Fruit fly (Drosophila melanogaster) whole organism, adult: Measurements from ENCODE around the gene Art9.

Experiments
- CG5204 ChIP-seq: fragments of 200-800 bp; sonication (Bioruptor generic); optimal IDR thresholded peaks from 2 replicates; lab custom pipeline; 2016; ENCODE audit warnings: missing biosample characterization, missing genetic modification characterization
- Crg-1 ChIP-seq: fragments of 200-800 bp; sonication (Bioruptor generic); optimal IDR thresholded peaks from 2 replicates; lab custom pipeline; 2016; ENCODE audit warnings: missing biosample characterization, missing genetic modification characterization
- pad ChIP-seq: fragments of 200-800 bp; sonication (Bioruptor generic); optimal IDR thresholded peaks from 3 replicates; lab custom pipeline; 2017; ENCODE audit warnings: missing biosample characterization, missing genetic modification characterization, mild to moderate bottlenecking, moderate library complexity, missing genetic modification reagents
- tj ChIP-seq: fragments of 200-800 bp; sonication (Bioruptor generic); optimal IDR thresholded peaks from 3 replicates; lab custom pipeline; 2017; ENCODE audit warnings: missing biosample characterization, mild to moderate bottlenecking, missing genetic modification characterization, moderate library complexity

dm6 chr3R:13956809-13957351 lies 13.6 kb upstream of the Art9 start:
- no peak for TF ChIP-seq tj
- TF ChIP-seq CG5204 = no peak
- TF ChIP-seq Crg-1 = no peak
- TF ChIP-seq pad (GFP tag; lab: Kevin White, UChicago) = no peak
